Worm (Caenorhabditis elegans): ENCODE results near the gene dpy-19.

Gene dpy-19

ce11 chrIII:8678371-8678770 lies 11.1 kb upstream of the dpy-19 start:
- TF ChIP-seq lin-13 (GFP tag; optimal IDR thresholded peaks at IDR 0.05), result peak; percentile 60
- peak; percentile 82 for TF ChIP-seq unc-55 (GFP tag; optimal IDR thresholded peaks at IDR 0.05)
- peak; percentile 57 for TF ChIP-seq crh-2 (tag; optimal IDR thresholded peaks at IDR 0.05)
- peak; percentile 32 for TF ChIP-seq lin-11 (tag; optimal IDR thresholded peaks at IDR 0.05)
- TF ChIP-seq Y55F3AM.14 (GFP tag; optimal IDR thresholded peaks at IDR 0.05), result peak; percentile 68
- no peak for TF ChIP-seq elt-1 (tag; optimal IDR thresholded peaks at IDR 0.05)
- TF ChIP-seq ceh-82 (tag; optimal IDR thresholded peaks at IDR 0.05), result no peak
- TF ChIP-seq nhr-25 (tag; optimal IDR thresholded peaks at IDR 0.05), result peak; percentile 44
- peak; percentile 34 for TF ChIP-seq sem-4 (tag; optimal IDR thresholded peaks at IDR 0.05)
- peak; percentile 58 for TF ChIP-seq gmeb-1 (tag; optimal IDR thresholded peaks at IDR 0.05)
- TF ChIP-seq nhr-11 (tag; optimal IDR thresholded peaks at IDR 0.05), result no peak
- peak; percentile 58 to 74 for TF ChIP-seq lsy-2 (tag; optimal IDR thresholded peaks at IDR 0.05)
- no peak for TF ChIP-seq lin-39 (tag; optimal IDR thresholded peaks at IDR 0.05)
- TF ChIP-seq snpc-4 (tag; optimal IDR thresholded peaks at IDR 0.05), result no peak
- no peak for TF ChIP-seq alr-1 (tag; optimal IDR thresholded peaks at IDR 0.05)
- no peak for TF ChIP-seq nhr-23 (tag; optimal IDR thresholded peaks at IDR 0.05)
- no peak for TF ChIP-seq mab-5 (tag; optimal IDR thresholded peaks at IDR 0.05)
- peak; percentile 64 for TF ChIP-seq nhr-21 (tag; optimal IDR thresholded peaks at IDR 0.05)
- TF ChIP-seq C34F6.9 (tag; optimal IDR thresholded peaks at IDR 0.05), result peak; percentile 64
- peak; percentile 79 for TF ChIP-seq sma-9 (GFP tag; optimal IDR thresholded peaks at IDR 0.05)
- TF ChIP-seq sma-9 (tag; optimal IDR thresholded peaks at IDR 0.05), result no peak
- peak; percentile 43 for TF ChIP-seq fos-1 (tag; optimal IDR thresholded peaks at IDR 0.05)
- peak; percentile 54 for TF ChIP-seq egl-27 (tag; optimal IDR thresholded peaks at IDR 0.05)
- TF ChIP-seq nhr-129 (tag; optimal IDR thresholded peaks at IDR 0.05), result peak; percentile 91
- peak; percentile 53 for TF ChIP-seq F13H6.1 (tag; optimal IDR thresholded peaks at IDR 0.05)
- TF ChIP-seq nhr-6 (tag; optimal IDR thresholded peaks at IDR 0.05), result no peak
- TF ChIP-seq zag-1 (tag; optimal IDR thresholded peaks at IDR 0.05), result peak; percentile 68
- TF ChIP-seq ceh-16 (tag; optimal IDR thresholded peaks at IDR 0.05), result no peak
- peak; percentile 62 for TF ChIP-seq sma-3 (GFP tag; optimal IDR thresholded peaks at IDR 0.05)

DNA sequence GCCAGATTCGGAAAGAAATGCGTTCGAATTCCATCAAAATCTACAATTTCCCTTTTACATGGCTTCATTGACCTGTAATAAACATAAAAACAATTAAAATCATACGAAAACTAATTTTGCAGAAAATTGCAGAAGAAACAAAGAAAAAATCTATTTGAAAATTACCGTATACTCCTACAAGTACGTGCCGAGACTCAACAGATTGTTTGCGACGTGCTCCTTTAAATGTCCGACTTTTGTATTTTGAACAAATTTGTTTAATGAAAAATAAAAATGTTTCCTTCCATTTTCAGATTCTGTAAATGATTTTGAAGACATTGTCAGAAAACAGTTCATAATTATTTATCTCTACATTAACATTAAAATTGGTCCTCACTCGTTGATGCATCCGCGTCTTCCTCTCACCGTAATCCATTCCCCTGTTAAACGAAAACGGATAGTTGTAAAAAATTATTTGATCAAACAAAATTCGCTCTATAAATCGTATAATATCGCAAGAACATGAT lies 7.8 kb upstream of the dpy-19 start, which contains the start of gene pgl-2:
TSS of gene pgl-2 (minus strand) at position 456 of the 506 bp plus-strand sequence.
- TF ChIP-seq lsy-2 (tag; optimal IDR thresholded peaks at IDR 0.05), result peak in 1 of 2 experiments; percentile 2
- no peak for TF ChIP-seq sma-3 (GFP tag; optimal IDR thresholded peaks at IDR 0.05)

- no peak for TF ChIP-seq nhr-23 (tag; optimal IDR thresholded peaks at IDR 0.05)
- no peak for TF ChIP-seq ztf-1 (GFP tag; conservative IDR thresholded peaks at IDR 0.05)
- no peak for TF ChIP-seq unc-39 (tag; optimal IDR thresholded peaks at IDR 0.05)
- TF ChIP-seq unc-55 (GFP tag; optimal IDR thresholded peaks at IDR 0.05), result no peak
- TF ChIP-seq nhr-12 (tag; optimal IDR thresholded peaks at IDR 0.05), result no peak
- no peak for TF ChIP-seq C34F6.9 (tag; optimal IDR thresholded peaks at IDR 0.05)
- TF ChIP-seq sma-9 (GFP tag; optimal IDR thresholded peaks at IDR 0.05), result no peak
- TF ChIP-seq sma-9 (tag; optimal IDR thresholded peaks at IDR 0.05), result no peak
- no peak for TF ChIP-seq lin-13 (GFP tag; optimal IDR thresholded peaks at IDR 0.05)
- TF ChIP-seq F13H6.1 (tag; optimal IDR thresholded peaks at IDR 0.05), result no peak
- no peak for TF ChIP-seq snpc-4 (tag; optimal IDR thresholded peaks at IDR 0.05)
These were observed 1.4 kb upstream of the dpy-19 start for ce11 chrIII:8668717-8669116.

- TF ChIP-seq nhr-21 (tag; optimal IDR thresholded peaks at IDR 0.05), result no peak
- peak; percentile 26 for TF ChIP-seq C34F6.9 (tag; optimal IDR thresholded peaks at IDR 0.05)
- peak in 1 of 2 experiments; percentile 60 for TF ChIP-seq lsy-2 (tag; optimal IDR thresholded peaks at IDR 0.05)
These were observed 2.3 kb downstream of the dpy-19 start, which contains the start of gene F22B7.1 for ce11 chrIII:8664897-8665388. Gene F22B7.1 (plus strand): TSS chrIII:8665338.

ce11 chrIII:8663143-8663542 lies 4.1 kb downstream of the dpy-19 start:
- TF ChIP-seq snpc-4 (tag; optimal IDR thresholded peaks at IDR 0.05) (no peak), lin-39 (tag; optimal IDR thresholded peaks at IDR 0.05) (no peak), nhr-25 (tag; optimal IDR thresholded peaks at IDR 0.05) (peak; percentile 28)

DNA sequence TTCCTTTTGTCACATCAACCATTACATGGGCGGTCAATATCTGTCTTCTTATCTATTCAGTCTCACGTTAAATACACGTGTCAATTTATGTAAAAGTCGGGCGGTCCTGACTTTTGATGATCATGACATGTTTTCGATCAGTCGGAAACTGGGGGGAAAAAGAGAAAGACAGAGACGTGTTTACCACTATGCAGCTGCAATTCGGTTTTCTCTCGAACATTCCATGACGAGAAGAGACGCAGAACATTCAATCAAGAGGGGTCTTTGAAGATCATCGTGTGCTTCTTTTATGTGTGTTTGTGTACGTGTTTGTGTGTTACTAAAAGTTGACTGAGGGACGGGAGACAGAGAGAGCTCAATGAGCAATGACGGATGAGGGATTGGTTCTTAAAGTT lies 8.9 kb downstream of the dpy-19 start:
- peak; percentile 82 for TF ChIP-seq gmeb-1 (tag; optimal IDR thresholded peaks at IDR 0.05)
- peak; percentile 98 for TF ChIP-seq F13H6.1 (tag; optimal IDR thresholded peaks at IDR 0.05)
- peak; percentile 93 for TF ChIP-seq ztf-4 (tag; optimal IDR thresholded peaks at IDR 0.05)
- TF ChIP-seq unc-62 (GFP tag; optimal IDR thresholded peaks at IDR 0.05), result peak; percentile 59
- peak; percentile 96 for TF ChIP-seq C34F6.9 (tag; optimal IDR thresholded peaks at IDR 0.05)
- no peak for TF ChIP-seq dmd-4 (tag; optimal IDR thresholded peaks at IDR 0.05)
- TF ChIP-seq unc-39 (tag; optimal IDR thresholded peaks at IDR 0.05), result no peak
- TF ChIP-seq snpc-4 (tag; optimal IDR thresholded peaks at IDR 0.05), result peak; percentile 31
- no peak for TF ChIP-seq nhr-12 (tag; optimal IDR thresholded peaks at IDR 0.05)
- TF ChIP-seq nhr-10 (tag; optimal IDR thresholded peaks at IDR 0.05), result no peak
- TF ChIP-seq ceh-82 (tag; optimal IDR thresholded peaks at IDR 0.05), result no peak
- TF ChIP-seq crh-2 (tag; optimal IDR thresholded peaks at IDR 0.05), result peak; percentile 99
- no peak for TF ChIP-seq ZK546.5 (tag; optimal IDR thresholded peaks at IDR 0.05)
- peak; percentile 97 for TF ChIP-seq nhr-129 (tag; optimal IDR thresholded peaks at IDR 0.05)
- TF ChIP-seq lin-13 (GFP tag; optimal IDR thresholded peaks at IDR 0.05), result peak; percentile 79
- peak; percentile 53 for TF ChIP-seq lin-11 (tag; optimal IDR thresholded peaks at IDR 0.05)
- TF ChIP-seq ceh-16 (tag; optimal IDR thresholded peaks at IDR 0.05), result no peak
- peak; percentile 28 to 91 for TF ChIP-seq lsy-2 (tag; optimal IDR thresholded peaks at IDR 0.05)
- peak; percentile 83 for TF ChIP-seq fos-1 (tag; optimal IDR thresholded peaks at IDR 0.05)
- TF ChIP-seq aly-2 (tag; optimal IDR thresholded peaks at IDR 0.05), result no peak
- TF ChIP-seq unc-55 (GFP tag; optimal IDR thresholded peaks at IDR 0.05), result peak; percentile 95
- TF ChIP-seq nhr-21 (tag; optimal IDR thresholded peaks at IDR 0.05), result peak; percentile 97
- TF ChIP-seq nhr-23 (tag; optimal IDR thresholded peaks at IDR 0.05), result no peak
- TF ChIP-seq skn-1 (tag; optimal IDR thresholded peaks at IDR 0.05), result no peak
- TF ChIP-seq sma-9 (GFP tag; optimal IDR thresholded peaks at IDR 0.05), result peak; percentile 95
- no peak for TF ChIP-seq sma-9 (tag; optimal IDR thresholded peaks at IDR 0.05)
